Worm (Caenorhabditis elegans) whole organism, mixed stage, embryonic: ENCODE measurements around the gene srbc-50.
"Not testable (repeated sequence)": the region's sequence is repeated elsewhere in the genome, so short reads cannot be mapped to it uniquely, and the experiment has no call there.

ENCODE experiments used
- blmp-1 ChIP-seq: fragments of 150-350 bp; optimal IDR thresholded peaks from 2 replicates; lab custom pipeline; 2014; ENCODE audit warnings: missing biosample characterization, missing genetic modification characterization
- ceh-83 ChIP-seq: fragments of 200-800 bp; sonication (Bioruptor generic); optimal IDR thresholded peaks from 2 replicates; lab custom pipeline; 2018; ENCODE audit warnings: mild to moderate bottlenecking, missing genetic modification characterization, missing compliant biosample characterization
- elt-1 ChIP-seq: sonication (generic microtip); optimal IDR thresholded peaks from 2 replicates; lab custom pipeline; 2017; ENCODE audit warnings: missing genetic modification characterization, mild to moderate bottlenecking, missing compliant biosample characterization, antibody characterized with exemption, moderate library complexity, borderline replicate concordance; ENCODE audit not compliant: insufficient read depth
- lsy-2 ChIP-seq: fragments of 150-350 bp; optimal IDR thresholded peaks from 2 replicates; lab custom pipeline; 2014; ENCODE audit warnings: missing biosample characterization, missing genetic modification characterization
- pha-4 ChIP-seq: fragments of 150-350 bp; optimal IDR thresholded peaks from 2 replicates; lab custom pipeline; 2018; ENCODE audit warnings: missing biosample characterization, missing genetic modification reagents, missing genetic modification characterization
- sptf-1 ChIP-seq: sonication (generic microtip); optimal IDR thresholded peaks from 2 replicates; lab custom pipeline; 2017; ENCODE audit warnings: mild to moderate bottlenecking, missing genetic modification characterization, moderate library complexity, missing compliant biosample characterization
- unc-62 ChIP-seq: fragments of 150-350 bp; optimal IDR thresholded peaks from 2 replicates; lab custom pipeline; 2014; ENCODE audit warnings: missing biosample characterization, missing genetic modification reagents, missing genetic modification characterization
- ztf-11 ChIP-seq: fragments of 150-350 bp; optimal IDR thresholded peaks from 2 replicates; lab custom pipeline; 2014; ENCODE audit warnings: missing biosample characterization, missing genetic modification characterization

- TF ChIP-seq sptf-1 (tag; lab: Kevin White, UChicago); blmp-1 (tag; lab: Kevin White, UChicago); pha-4 (tag; lab: Kevin White, UChicago); ztf-11 (tag; lab: Kevin White, UChicago); lsy-2 (tag; lab: Kevin White, UChicago); elt-1 (tag; lab: Kevin White, UChicago); ceh-83 (GFP tag; lab: Kevin White, UChicago); unc-62: not testable (repeated sequence)
Measured at ce11 chrV:15802623-15803022, 22.1 kb downstream of the srbc-50 start, which contains the start of gene T26E4.9.
